Fruit fly (Drosophila melanogaster): ENCODE measurements around the gene CG18476.

Gene CG18476

DNA sequence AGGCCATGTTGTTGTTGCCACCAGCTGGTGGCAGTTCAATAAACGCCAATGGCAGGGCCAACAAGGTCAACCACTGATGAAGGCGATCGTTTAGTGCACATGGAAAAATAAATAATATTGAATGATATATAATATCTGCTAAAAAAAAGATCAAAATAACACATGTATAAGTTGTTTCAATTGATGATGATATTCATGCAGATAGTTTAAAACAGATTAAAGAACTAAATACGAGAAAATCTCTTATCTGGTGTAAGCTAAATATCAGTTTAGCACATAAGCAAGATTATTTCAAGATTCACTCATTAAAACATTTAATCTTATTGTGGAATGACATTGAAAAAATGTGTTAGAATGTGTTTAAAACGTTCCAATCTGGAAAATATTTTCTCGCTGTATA, 14.5 kb downstream of the CG18476 start (continued):
- TF ChIP-seq Fer2 (tag; optimal IDR thresholded peaks at IDR 0.05) (no peak), CoRest (tag; optimal IDR thresholded peaks at IDR 0.05) (peak; percentile 64), eve (GFP tag; optimal IDR thresholded peaks at IDR 0.05) (no peak), CG31441 (GFP tag; IDR thresholded peaks at IDR 0.05) (peak; percentile 66), CG10147 (GFP tag; optimal IDR thresholded peaks at IDR 0.05) (no peak), lab (GFP tag; optimal IDR thresholded peaks at IDR 0.05) (peak; percentile 48), YL-1 (GFP tag; optimal IDR thresholded peaks at IDR 0.05) (no peak), CG17361 (GFP tag; IDR thresholded peaks at IDR 0.05) (peak; percentile 64; the same call in 2 of the 3 replicates), chm (GFP tag; IDR thresholded peaks at IDR 0.05) (no peak), CG11093 (GFP tag; IDR thresholded peaks at IDR 0.05) (0 out of 3 replicates have a peak, but pooled peaks have one; percentile 12), Bdp1 (GFP tag; optimal IDR thresholded peaks at IDR 0.05) (no peak), CG9727 (GFP tag; optimal IDR thresholded peaks at IDR 0.05) (no peak), ci (GFP tag; IDR thresholded peaks at IDR 0.05) (0 out of 3 replicates have a peak, but pooled peaks have one; percentile 21), dimm (GFP tag; IDR thresholded peaks at IDR 0.05) (no peak), CG12219 (GFP tag; optimal IDR thresholded peaks at IDR 0.05) (peak; percentile 4), sd (tag; optimal IDR thresholded peaks at IDR 0.05) (peak; percentile 66), salm (tag; optimal IDR thresholded peaks at IDR 0.05) (peak; percentile 44), sens (GFP tag) (peak; percentile 13), CG7556 (GFP tag; optimal IDR thresholded peaks at IDR 0.05) (peak; percentile 57), jing (GFP tag; optimal IDR thresholded peaks at IDR 0.05) (no peak), Doc3 (GFP tag; IDR thresholded peaks at IDR 0.05; ENCODE audit: partially characterized antibody) (no peak), bsh (GFP tag; optimal IDR thresholded peaks at IDR 0.05) (peak in 1 of 2 experiments; percentile 31), CrebB (tag; optimal IDR thresholded peaks at IDR 0.05) (no peak), Nf-YB (GFP tag; optimal IDR thresholded peaks at IDR 0.05) (peak; percentile 3), CG1603 (tag; optimal IDR thresholded peaks at IDR 0.05) (peak; percentile 12), CG18262 (tag; optimal IDR thresholded peaks at IDR 0.05) (peak; percentile 68), ranshi (GFP tag; IDR thresholded peaks at IDR 0.05) (no peak), CG2678 (tag; optimal IDR thresholded peaks at IDR 0.05) (peak; percentile 77), abd-A (tag; optimal IDR thresholded peaks at IDR 0.05) (peak; percentile 1), NC2α (GFP tag; optimal IDR thresholded peaks at IDR 0.05) (no peak), CG12104 (GFP tag; optimal IDR thresholded peaks at IDR 0.05) (peak; percentile 37), ttk (GFP tag; IDR thresholded peaks at IDR 0.05) (peak; percentile 35; the same call in 1 of the 2 replicates), Blimp-1 (GFP tag; optimal IDR thresholded peaks at IDR 0.05) (peak; percentile 50), CG17802 (tag; optimal IDR thresholded peaks at IDR 0.05) (no peak), p53 (GFP tag; optimal IDR thresholded peaks at IDR 0.05) (no peak), CG5180 (GFP tag; optimal IDR thresholded peaks at IDR 0.05) (peak; percentile 13), CG34224 (GFP tag; IDR thresholded peaks at IDR 0.05; ENCODE audit: partially characterized antibody) (no peak), CG9932 (GFP tag; IDR thresholded peaks at IDR 0.05) (no peak), Doc2 (GFP tag; IDR thresholded peaks at IDR 0.05) (no peak), CG11695 (GFP tag; IDR thresholded peaks at IDR 0.05) (0 out of 3 replicates have a peak, but pooled peaks have one; percentile 11), HHEX (GFP tag; optimal IDR thresholded peaks at IDR 0.05) (no peak), slp2 (GFP tag; optimal IDR thresholded peaks at IDR 0.05) (no peak), ab (GFP tag; optimal IDR thresholded peaks at IDR 0.05) (no peak), inv (GFP tag; IDR thresholded peaks at IDR 0.05; ENCODE audit: partially characterized antibody) (no peak), CG8924 (tag; optimal IDR thresholded peaks at IDR 0.05) (peak; percentile 69), CG4820 (GFP tag; optimal IDR thresholded peaks at IDR 0.05) (peak; percentile 23), Ssrp (tag; optimal IDR thresholded peaks at IDR 0.05) (peak; percentile 35), al (GFP tag; IDR thresholded peaks at IDR 0.05) (no peak), Hmx (GFP tag; optimal IDR thresholded peaks at IDR 0.05) (no peak), D (optimal IDR thresholded peaks at IDR 0.05) (no peak), D (GFP tag; optimal IDR thresholded peaks at IDR 0.05) (peak; percentile 1)
